Worm (Caenorhabditis elegans): Measurements from ENCODE around the gene ssp-35.

The ssp-35 gene

ce11 chrV:12263723-12264122 lies at the start of gene ssp-35:
TSS of gene ssp-35 (minus strand) at chrV:12263823.
- TF ChIP-seq nhr-28 (tag; optimal IDR thresholded peaks at IDR 0.05) (no peak), M03D4.4 (tag; optimal IDR thresholded peaks at IDR 0.05) (no peak), snpc-4 (tag; optimal IDR thresholded peaks at IDR 0.05) (no peak), ceh-43 (GFP tag; optimal IDR thresholded peaks at IDR 0.05) (no peak), nhr-237 (tag; optimal IDR thresholded peaks at IDR 0.05) (no peak), pha-4 (tag; optimal IDR thresholded peaks at IDR 0.05) (no peak), zip-8 (tag; optimal IDR thresholded peaks at IDR 0.05) (no peak), lin-13 (tag; optimal IDR thresholded peaks at IDR 0.05) (no peak), ceh-39 (tag; optimal IDR thresholded peaks at IDR 0.05) (no peak), elt-3 (tag; optimal IDR thresholded peaks at IDR 0.05) (no peak), mab-5 (tag; optimal IDR thresholded peaks at IDR 0.05) (no peak)

ce11 chrV:12310256-12310655 lies 46.6 kb upstream of the ssp-35 start, which contains the start of gene hpo-30:
TSS of gene hpo-30 (minus strand) at chrV:12310356.
- no peak for TF ChIP-seq nhr-237 (tag; optimal IDR thresholded peaks at IDR 0.05)
- no peak for TF ChIP-seq elt-3 (tag; optimal IDR thresholded peaks at IDR 0.05)
- TF ChIP-seq M03D4.4 (tag; optimal IDR thresholded peaks at IDR 0.05) = no peak
- no peak for TF ChIP-seq sptf-1 (tag; optimal IDR thresholded peaks at IDR 0.05)
- no peak for TF ChIP-seq unc-120 (tag; optimal IDR thresholded peaks at IDR 0.05; ENCODE audit: poor library complexity, severe bottlenecking)

DNA sequence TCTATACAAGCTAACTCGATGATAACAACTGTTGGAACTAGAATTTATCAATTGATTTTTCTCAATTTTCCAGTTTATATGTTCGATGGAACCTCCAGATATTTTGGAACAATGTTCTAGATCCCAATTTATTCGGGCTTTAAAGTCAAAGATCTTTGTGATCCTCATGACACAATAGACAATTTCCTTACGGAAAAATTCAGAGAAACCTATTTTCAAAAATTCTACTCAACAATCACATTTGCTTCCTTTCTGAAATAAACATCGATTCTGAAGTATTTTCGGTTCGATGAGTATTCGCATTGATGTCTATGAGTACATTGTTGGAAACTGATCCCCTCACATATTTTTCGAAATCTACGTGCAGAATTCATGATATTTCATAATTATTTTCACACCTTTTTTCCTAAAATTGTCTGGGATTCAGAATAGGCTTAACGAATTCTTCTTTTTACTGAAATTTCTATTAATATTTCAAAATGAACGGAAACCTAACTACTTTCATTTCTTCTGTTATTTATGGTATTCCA lies 43.5 kb upstream of the ssp-35 start, which contains the start of gene srg-45:
Gene srg-45 (plus strand): TSS at position 480 of the 530 bp plus-strand sequence.
- TF ChIP-seq flh-1 (GFP tag; optimal IDR thresholded peaks at IDR 0.05) = no peak
- no peak for TF ChIP-seq snpc-4 (tag; optimal IDR thresholded peaks at IDR 0.05)
- no peak for TF ChIP-seq mep-1 (tag; optimal IDR thresholded peaks at IDR 0.05)
- no peak for TF ChIP-seq sptf-1 (tag; optimal IDR thresholded peaks at IDR 0.05)
- TF ChIP-seq ztf-11 (tag; optimal IDR thresholded peaks at IDR 0.05) = no peak
- TF ChIP-seq lsy-2 (tag; optimal IDR thresholded peaks at IDR 0.05) = no peak
- TF ChIP-seq nhr-237 (tag; optimal IDR thresholded peaks at IDR 0.05) = no peak
- TF ChIP-seq ceh-39 (tag; optimal IDR thresholded peaks at IDR 0.05) = no peak
- TF ChIP-seq hlh-1 (tag; optimal IDR thresholded peaks at IDR 0.05) = no peak
- no peak for TF ChIP-seq drap-1 (GFP tag; optimal IDR thresholded peaks at IDR 0.05)
- no peak for TF ChIP-seq ham-2 (GFP tag; optimal IDR thresholded peaks at IDR 0.05)

ce11 chrV:12305677-12306076 lies 42.1 kb upstream of the ssp-35 start:
- TF ChIP-seq lin-32 (GFP tag; optimal IDR thresholded peaks at IDR 0.05) (no peak), ham-2 (GFP tag; optimal IDR thresholded peaks at IDR 0.05) (no peak), pha-4 (tag; optimal IDR thresholded peaks at IDR 0.05) (no peak), ceh-83 (GFP tag; optimal IDR thresholded peaks at IDR 0.05) (no peak), mab-5 (tag; optimal IDR thresholded peaks at IDR 0.05) (no peak), sem-2 (GFP tag; optimal IDR thresholded peaks at IDR 0.05) (no peak), mep-1 (tag; optimal IDR thresholded peaks at IDR 0.05) (no peak), nhr-12 (tag; optimal IDR thresholded peaks at IDR 0.05) (no peak), elt-1 (tag; optimal IDR thresholded peaks at IDR 0.05; ENCODE audit: borderline replicate concordance, insufficient read depth) (no peak), ceh-43 (GFP tag; optimal IDR thresholded peaks at IDR 0.05) (no peak), unc-120 (tag; optimal IDR thresholded peaks at IDR 0.05; ENCODE audit: poor library complexity, severe bottlenecking) (no peak)

- peak; percentile 99 for TF ChIP-seq flh-1 (GFP tag; optimal IDR thresholded peaks at IDR 0.05)
- TF ChIP-seq unc-62 (GFP tag; optimal IDR thresholded peaks at IDR 0.05) = peak; percentile 96
- TF ChIP-seq mep-1 (tag; optimal IDR thresholded peaks at IDR 0.05) = peak; percentile 79
- TF ChIP-seq pha-4 (tag; optimal IDR thresholded peaks at IDR 0.05) = peak; percentile 85
- peak; percentile 79 for TF ChIP-seq lsy-2 (tag; optimal IDR thresholded peaks at IDR 0.05)
- TF ChIP-seq nhr-76 (tag; optimal IDR thresholded peaks at IDR 0.05) = peak; percentile 83
- peak; percentile 92 for TF ChIP-seq unc-39 (tag; optimal IDR thresholded peaks at IDR 0.05)
- peak; percentile 83 for TF ChIP-seq hlh-1 (tag; optimal IDR thresholded peaks at IDR 0.05)
- TF ChIP-seq tbx-8 (GFP tag; optimal IDR thresholded peaks at IDR 0.05) = peak; percentile 100
- peak; percentile 95 for TF ChIP-seq ztf-11 (tag; optimal IDR thresholded peaks at IDR 0.05)
- peak; percentile 60 for TF ChIP-seq nhr-237 (tag; optimal IDR thresholded peaks at IDR 0.05)
- peak; percentile 7 for TF ChIP-seq zip-8 (tag; optimal IDR thresholded peaks at IDR 0.05)
- TF ChIP-seq sem-2 (GFP tag; optimal IDR thresholded peaks at IDR 0.05) = peak; percentile 99
- peak; percentile 99 for TF ChIP-seq ham-2 (GFP tag; optimal IDR thresholded peaks at IDR 0.05)
- TF ChIP-seq nhr-12 (tag; optimal IDR thresholded peaks at IDR 0.05) = peak; percentile 80
- TF ChIP-seq ces-1 (GFP tag; optimal IDR thresholded peaks at IDR 0.05) = peak; percentile 68
- TF ChIP-seq drap-1 (GFP tag; optimal IDR thresholded peaks at IDR 0.05) = peak; percentile 100
- peak; percentile 75 for TF ChIP-seq mab-5 (tag; optimal IDR thresholded peaks at IDR 0.05)
- TF ChIP-seq nhr-28 (tag; optimal IDR thresholded peaks at IDR 0.05) = peak; percentile 97
- peak; percentile 92 for TF ChIP-seq lin-13 (tag; optimal IDR thresholded peaks at IDR 0.05)
- TF ChIP-seq ceh-83 (GFP tag; optimal IDR thresholded peaks at IDR 0.05) = peak; percentile 100
- peak; percentile 99 for TF ChIP-seq bed-3 (GFP tag; optimal IDR thresholded peaks at IDR 0.05)
- peak; percentile 100 for TF ChIP-seq sptf-1 (tag; optimal IDR thresholded peaks at IDR 0.05)
- TF ChIP-seq unc-120 (tag; optimal IDR thresholded peaks at IDR 0.05; ENCODE audit: poor library complexity, severe bottlenecking) = peak; percentile 100
- TF ChIP-seq blmp-1 (tag; optimal IDR thresholded peaks at IDR 0.05) = peak; percentile 68
- TF ChIP-seq ceh-43 (GFP tag; optimal IDR thresholded peaks at IDR 0.05) = peak; percentile 99
- TF ChIP-seq elt-1 (tag; optimal IDR thresholded peaks at IDR 0.05; ENCODE audit: borderline replicate concordance, insufficient read depth) = peak; percentile 82
- TF ChIP-seq snpc-4 (tag; optimal IDR thresholded peaks at IDR 0.05) = no peak
- peak; percentile 99 for TF ChIP-seq cnd-1 (tag; optimal IDR thresholded peaks at IDR 0.05)
- TF ChIP-seq elt-3 (tag; optimal IDR thresholded peaks at IDR 0.05) = peak; percentile 82
- peak; percentile 84 for TF ChIP-seq ceh-39 (tag; optimal IDR thresholded peaks at IDR 0.05)
- peak; percentile 100 for TF ChIP-seq lin-32 (GFP tag; optimal IDR thresholded peaks at IDR 0.05)
- peak; percentile 100 for TF ChIP-seq mls-2 (tag; optimal IDR thresholded peaks at IDR 0.05)
- TF ChIP-seq M03D4.4 (tag; optimal IDR thresholded peaks at IDR 0.05) = peak; percentile 99
- peak; percentile 14 for TF ChIP-seq nhr-2 (tag; optimal IDR thresholded peaks at IDR 0.05)
Observed at ce11 chrV:12303453-12304077, 39.9 kb upstream of the ssp-35 start.
